Worm (Caenorhabditis elegans) whole organism, L3 larva: ENCODE data around the gene trip-4.

ENCODE experiments used
- R02D3.7 ChIP-seq: fragments of 150-350 bp; optimal IDR thresholded peaks from 2 replicates; lab custom pipeline; 2014; ENCODE audit warnings: missing biosample characterization, missing genetic modification characterization
- ceh-9 ChIP-seq: sonication (generic microtip); optimal IDR thresholded peaks from 2 replicates; lab custom pipeline; 2018; ENCODE audit warnings: missing biosample characterization, missing genetic modification characterization
- elt-2 ChIP-seq: sonication (generic microtip); optimal IDR thresholded peaks from 2 replicates; lab custom pipeline; 2016; ENCODE audit warnings: missing genetic modification reagents, mild to moderate bottlenecking, missing genetic modification characterization, missing compliant biosample characterization
- fos-1 ChIP-seq: fragments of 150-350 bp; optimal IDR thresholded peaks from 2 replicates; lab custom pipeline; 2014; ENCODE audit warnings: missing biosample characterization, missing genetic modification characterization
- nhr-12 ChIP-seq: fragments of 150-350 bp; optimal IDR thresholded peaks from 2 replicates; lab custom pipeline; 2014; ENCODE audit warnings: missing biosample characterization, missing genetic modification characterization
- nhr-237 ChIP-seq: fragments of 150-350 bp; optimal IDR thresholded peaks from 2 replicates; lab custom pipeline; 2014; ENCODE audit warnings: missing biosample characterization, missing genetic modification characterization
- nhr-28 ChIP-seq: fragments of 150-350 bp; optimal IDR thresholded peaks from 2 replicates; lab custom pipeline; 2014; ENCODE audit warnings: missing biosample characterization, missing genetic modification characterization
- pha-4 ChIP-seq: fragments of 150-350 bp; optimal IDR thresholded peaks from 2 replicates; lab custom pipeline; 2014; ENCODE audit warnings: missing biosample characterization, missing genetic modification reagents, missing genetic modification characterization
- unc-39 ChIP-seq: sonication (generic microtip); optimal IDR thresholded peaks from 4 replicates; lab custom pipeline; 2017; ENCODE audit warnings: missing biosample characterization, missing genetic modification characterization
- unc-62 ChIP-seq: fragments of 150-350 bp; sonication (generic microtip); optimal IDR thresholded peaks from 4 replicates; lab custom pipeline; 2014; ENCODE audit warnings: missing biosample characterization, missing genetic modification reagents, missing genetic modification characterization

DNA sequence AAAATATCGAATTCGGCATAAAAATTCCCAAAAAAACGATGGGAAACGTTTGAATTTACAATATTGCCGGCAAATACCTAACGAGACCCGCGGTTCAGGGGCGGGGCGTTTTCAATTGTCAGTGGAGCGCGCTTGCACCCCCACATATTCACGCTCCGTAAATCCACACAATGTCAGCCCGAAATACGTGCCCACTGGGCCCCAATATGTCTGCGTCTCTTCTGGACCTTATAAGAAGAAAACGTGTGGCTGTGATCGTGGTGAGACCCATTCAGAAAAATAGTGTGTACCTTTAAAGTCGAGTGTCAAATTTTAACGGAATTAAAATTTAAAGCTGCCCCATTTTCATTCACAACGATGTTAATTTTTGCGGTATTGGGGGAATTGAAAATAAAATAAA lies 34.7 kb upstream of the trip-4 start:
- no peak for TF ChIP-seq nhr-12
- TF ChIP-seq elt-2 (tag; lab: Kevin White, UChicago), result no peak
- no peak for TF ChIP-seq unc-39 (tag; lab: Kevin White, UChicago)
- no peak for TF ChIP-seq ceh-9 (tag; lab: Kevin White, UChicago)
- TF ChIP-seq pha-4 (tag; lab: Kevin White, UChicago), result no peak
- no peak for TF ChIP-seq fos-1
- TF ChIP-seq nhr-28 (tag; lab: Kevin White, UChicago), result no peak
- no peak for TF ChIP-seq unc-62
- peak; percentile 36 for TF ChIP-seq R02D3.7 (tag; lab: Kevin White, UChicago)
- TF ChIP-seq nhr-237 (tag; lab: Kevin White, UChicago), result no peak
